Fruit fly (Drosophila melanogaster) whole organism, pupa: ENCODE results near the gene blot.

Experiments
- CG10348 ChIP-seq: fragments of 200-800 bp; sonication (Bioruptor generic); IDR thresholded peaks from 2 replicates; pipeline ENCODE4 v1.3.6; 2022; ENCODE audit warnings: missing biosample characterization, missing genetic modification characterization
- CG12605 ChIP-seq: fragments of 200-800 bp; sonication (Bioruptor generic); IDR thresholded peaks from 2 replicates; pipeline ENCODE4 v1.3.6; 2022; ENCODE audit warnings: missing biosample characterization, missing genetic modification characterization
- CG13204 ChIP-seq: fragments of 200-800 bp; sonication (Bioruptor generic); optimal IDR thresholded peaks from 2 replicates; lab custom pipeline; 2018; ENCODE audit warnings: missing biosample characterization, mild to moderate bottlenecking, missing genetic modification characterization, moderate library complexity
- CG15710 ChIP-seq: fragments of 200-800 bp; sonication (Bioruptor generic); optimal IDR thresholded peaks from 2 replicates; lab custom pipeline; 2018; ENCODE audit warnings: missing biosample characterization, mild to moderate bottlenecking, missing genetic modification characterization, moderate library complexity
- CG17806 ChIP-seq: fragments of 200-800 bp; sonication (Bioruptor generic); optimal IDR thresholded peaks from 2 replicates; lab custom pipeline; 2018; ENCODE audit warnings: missing biosample characterization, mild to moderate bottlenecking, missing genetic modification characterization, moderate library complexity
- CG32121 ChIP-seq: fragments of 200-800 bp; sonication (Bioruptor generic); IDR thresholded peaks from 2 replicates; pipeline ENCODE4 v1.3.6; 2022; ENCODE audit warnings: missing biosample characterization, missing genetic modification characterization
- CG34367 ChIP-seq: fragments of 200-800 bp; sonication (Bioruptor generic); optimal IDR thresholded peaks from 2 replicates; lab custom pipeline; 2018; ENCODE audit warnings: missing biosample characterization, mild to moderate bottlenecking, missing genetic modification characterization
- CG4496 ChIP-seq: fragments of 200-800 bp; sonication (Bioruptor generic); IDR thresholded peaks from 3 replicates; pipeline ENCODE4 v1.3.6; 2022; ENCODE audit warnings: missing biosample characterization, missing genetic modification characterization
- CG9948 ChIP-seq: fragments of 200-800 bp; sonication (Bioruptor generic); optimal IDR thresholded peaks from 2 replicates; lab custom pipeline; 2018; ENCODE audit warnings: missing biosample characterization, mild to moderate bottlenecking, missing genetic modification characterization, moderate library complexity
- D1 ChIP-seq: fragments of 200-800 bp; sonication (Bioruptor generic); optimal IDR thresholded peaks from 2 replicates; lab custom pipeline; 2018; ENCODE audit warnings: missing biosample characterization, mild to moderate bottlenecking, missing genetic modification characterization, moderate library complexity
- EcR ChIP-seq: fragments of 200-800 bp; sonication (Bioruptor generic); optimal IDR thresholded peaks from 3 replicates; lab custom pipeline; 2019; ENCODE audit warnings: missing biosample characterization, missing genetic modification characterization, mild to moderate bottlenecking, moderate library complexity, missing genetic modification reagents
- Ets98B ChIP-seq: fragments of 200-800 bp; sonication (Bioruptor generic); IDR thresholded peaks from 2 replicates; pipeline ENCODE4 v1.3.6; 2022; ENCODE audit warnings: missing biosample characterization, missing genetic modification characterization
- Pif1B ChIP-seq: fragments of 200-800 bp; sonication (Bioruptor generic); optimal IDR thresholded peaks from 3 replicates; lab custom pipeline; 2016; ENCODE audit warnings: missing biosample characterization, missing genetic modification characterization
- fd96Ca ChIP-seq: fragments of 200-800 bp; sonication (Bioruptor generic); IDR thresholded peaks from 3 replicates; pipeline ENCODE4 v1.3.6; 2022; ENCODE audit warnings: missing biosample characterization, missing genetic modification characterization

dm6 chr3L:17407480-17408093, 13.7 kb downstream of the blot start:
- TF ChIP-seq CG4496 (GFP tag; lab: Robert Waterston, UW) (no peak), CG17806 (tag; lab: Kevin White, UChicago) (no peak), CG32121 (GFP tag; lab: Robert Waterston, UW) (no peak), Pif1B (GFP tag; lab: Kevin White, UChicago) (no peak), D1 (no peak), CG10348 (GFP tag; lab: Robert Waterston, UW) (no peak), CG13204 (GFP tag; lab: Kevin White, UChicago) (no peak), EcR (GFP tag; lab: Kevin White, UChicago) (no peak), CG12605 (GFP tag; lab: Robert Waterston, UW) (no peak), CG15710 (tag; lab: Kevin White, UChicago) (no peak), CG9948 (tag; lab: Kevin White, UChicago) (no peak), Ets98B (GFP tag; lab: Robert Waterston, UW) (no peak), fd96Ca (GFP tag; lab: Robert Waterston, UW) (no peak), CG34367 (no peak)
